Worm (Caenorhabditis elegans): ENCODE measurements around the gene srh-61.

ce11 chrII:12519616-12520015, 3.4 kb upstream of the srh-61 start, which contains the start of gene ceh-99:
- no peak for TF ChIP-seq ceh-34 (tag; optimal IDR thresholded peaks at IDR 0.05)
- TF ChIP-seq zip-5 (tag; optimal IDR thresholded peaks at IDR 0.05) = no peak
- no peak for TF ChIP-seq sox-2 (GFP tag; IDR thresholded peaks at IDR 0.05)
- TF ChIP-seq elt-2 (tag; optimal IDR thresholded peaks at IDR 0.05) = no peak
- no peak for TF ChIP-seq ceh-9 (tag; optimal IDR thresholded peaks at IDR 0.05)
- TF ChIP-seq nfya-1 (tag; optimal IDR thresholded peaks at IDR 0.05) = no peak
- TF ChIP-seq rnt-1 (tag; optimal IDR thresholded peaks at IDR 0.05) = no peak
- no peak for TF ChIP-seq hlh-8 (tag; optimal IDR thresholded peaks at IDR 0.05)
- TF ChIP-seq gmeb-2 (tag; optimal IDR thresholded peaks at IDR 0.05) = no peak
- no peak for TF ChIP-seq C08G9.2 (tag; optimal IDR thresholded peaks at IDR 0.05)
- no peak for TF ChIP-seq dmd-4 (tag; optimal IDR thresholded peaks at IDR 0.05; ENCODE audit: borderline replicate concordance)
- TF ChIP-seq ceh-2 (tag; optimal IDR thresholded peaks at IDR 0.05) = no peak
- TF ChIP-seq nhr-11 (tag; optimal IDR thresholded peaks at IDR 0.05) = no peak
- no peak for TF ChIP-seq ceh-22 (tag; optimal IDR thresholded peaks at IDR 0.05)

Data from whole organism, late embryonic.